Worm (Caenorhabditis elegans) whole organism, early embryonic: ENCODE results near the gene H28G03.3.

ENCODE experiments used
- F13C5.2 ChIP-seq: sonication (generic microtip); optimal IDR thresholded peaks from 2 replicates; lab custom pipeline; 2017; ENCODE audit warnings: mild to moderate bottlenecking, missing genetic modification characterization, inconsistent platforms, missing compliant biosample characterization
- aly-1 ChIP-seq: sonication (generic microtip); optimal IDR thresholded peaks from 2 replicates; lab custom pipeline; 2016; ENCODE audit warnings: missing genetic modification characterization, missing compliant biosample characterization
- ama-1 ChIP-seq: fragments of 150-350 bp; optimal IDR thresholded peaks from 2 replicates; lab custom pipeline; 2014
- ceh-13 ChIP-seq: fragments of 200-800 bp; sonication (Bioruptor generic); optimal IDR thresholded peaks from 2 replicates; lab custom pipeline; 2018; ENCODE audit warnings: mild to moderate bottlenecking, missing genetic modification characterization, missing compliant biosample characterization
- ceh-36 ChIP-seq: sonication (generic microtip); optimal IDR thresholded peaks from 2 replicates; lab custom pipeline; 2016; ENCODE audit warnings: missing genetic modification characterization, inconsistent platforms, missing compliant biosample characterization
- hmbx-1 ChIP-seq: sonication (generic microtip); optimal IDR thresholded peaks from 2 replicates; lab custom pipeline; 2016; ENCODE audit warnings: mild to moderate bottlenecking, missing genetic modification characterization, missing compliant biosample characterization
- hmg-4 ChIP-seq: fragments of 200-800 bp; sonication (Bioruptor generic); optimal IDR thresholded peaks from 2 replicates; lab custom pipeline; 2018; ENCODE audit warnings: mild to moderate bottlenecking, missing genetic modification characterization, missing compliant biosample characterization
- scrt-1 ChIP-seq: fragments of 200-800 bp; sonication (Bioruptor generic); IDR thresholded peaks from 2 replicates; pipeline ENCODE4 v1.3.6; 2022; ENCODE audit warnings: missing genetic modification characterization, missing compliant biosample characterization
- tbx-37 ChIP-seq: fragments of 200-800 bp; sonication (Bioruptor generic); conservative IDR thresholded peaks from 2 replicates; pipeline ENCODE4 v1.3.6; 2022; ENCODE audit warnings: missing genetic modification reagents, missing genetic modification characterization, missing compliant biosample characterization
- tra-4 ChIP-seq: sonication (generic microtip); optimal IDR thresholded peaks from 2 replicates; lab custom pipeline; 2017; ENCODE audit warnings: missing genetic modification characterization, missing compliant biosample characterization

ce11 chrX:5262033-5262432 lies 35.9 kb upstream of the H28G03.3 start:
- TF ChIP-seq tra-4 (tag; lab: Kevin White, UChicago), result no peak
- no peak for TF ChIP-seq ama-1 (lab: Kevin White, UChicago)
- no peak for TF ChIP-seq aly-1 (tag; lab: Kevin White, UChicago)
- TF ChIP-seq tbx-37 (GFP tag; lab: Robert Waterston, UW), result no peak
- no peak for TF ChIP-seq ceh-36
- TF ChIP-seq scrt-1 (GFP tag; lab: Robert Waterston, UW), result no peak
- no peak for TF ChIP-seq hmbx-1 (tag; lab: Kevin White, UChicago)
- TF ChIP-seq ceh-13 (GFP tag; lab: Kevin White, UChicago), result no peak
- no peak for TF ChIP-seq hmg-4
- TF ChIP-seq F13C5.2, result no peak
